Fruit fly (Drosophila melanogaster): Measurements from ENCODE around the gene Prosbeta3.

Prosbeta3 gene

DNA sequence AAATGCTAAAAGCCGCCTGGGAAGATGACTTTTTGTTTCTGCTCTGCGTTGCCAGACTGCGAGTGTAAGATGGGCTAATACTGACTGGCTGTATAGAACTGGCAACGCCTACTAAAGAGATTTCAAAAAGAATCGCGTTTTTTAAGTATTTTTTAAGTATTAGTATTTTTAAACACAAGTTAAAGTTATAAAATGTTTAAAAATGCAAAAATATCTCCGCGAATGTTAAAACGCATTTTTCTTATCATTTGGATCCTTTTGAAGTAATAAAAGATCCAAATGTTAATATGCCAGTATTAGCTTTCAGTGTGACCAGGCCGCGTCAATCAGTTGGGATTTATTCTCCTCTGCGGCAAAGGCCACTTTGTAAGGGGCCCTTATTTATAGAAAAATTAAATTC, at the start of gene Prosbeta3, which contains the start of gene Iru:
TSS of gene Prosbeta3 (minus strand) at position 98 of the 400 bp plus-strand sequence.
TSS of gene Iru (plus strand) at position 328 of the 400 bp plus-strand sequence.
- TF ChIP-seq usp (GFP tag; optimal IDR thresholded peaks at IDR 0.05) (no peak), pan (optimal IDR thresholded peaks at IDR 0.05) (no peak), CG8478 (optimal IDR thresholded peaks at IDR 0.05) (no peak)

DNA sequence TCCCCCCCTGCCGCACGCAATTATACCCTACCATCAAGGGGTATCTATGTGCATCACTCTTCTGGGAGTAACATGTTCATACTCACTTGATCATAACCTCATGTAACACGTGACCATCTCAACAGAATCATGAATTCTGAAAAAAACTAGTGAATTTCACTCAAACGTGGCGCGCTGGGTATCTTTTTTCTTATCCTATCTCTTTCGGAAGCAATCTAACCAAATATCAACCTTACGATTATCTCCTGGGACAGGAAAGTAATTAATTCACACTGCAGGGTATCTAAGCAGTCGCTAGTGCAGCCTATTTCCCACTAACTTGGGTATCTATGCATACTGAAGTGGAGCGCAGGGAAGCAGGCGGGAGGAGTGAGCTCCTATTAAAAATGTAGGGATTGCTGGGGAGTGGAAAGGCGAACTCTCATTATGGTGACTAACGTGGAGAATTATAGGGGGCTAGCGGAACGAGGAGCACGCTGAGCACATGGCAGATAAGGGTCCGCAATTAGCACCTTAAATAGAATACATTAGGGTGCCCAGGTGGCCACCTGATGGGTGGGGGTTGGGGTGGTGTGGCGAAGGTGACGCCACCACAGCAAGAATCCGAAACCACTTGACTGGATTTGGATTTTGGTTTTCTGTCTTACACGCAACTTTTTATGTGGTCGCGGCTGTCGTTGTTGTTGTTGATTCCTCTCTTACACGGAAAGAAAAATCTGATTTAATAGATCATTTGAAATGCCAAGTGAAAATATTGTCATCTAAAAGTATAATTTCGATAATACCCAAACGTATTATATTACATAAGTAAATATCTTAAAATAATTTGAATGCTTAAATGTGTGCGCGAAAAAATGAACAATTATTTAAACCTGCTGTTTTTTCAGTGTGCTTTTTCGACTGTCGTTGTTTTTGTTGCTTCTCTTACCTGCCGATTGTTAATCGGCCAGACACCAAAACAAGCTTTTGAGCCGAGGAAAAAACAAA, 49.4 kb upstream of the Prosbeta3 start:
- TF ChIP-seq EcR (GFP tag; optimal IDR thresholded peaks at IDR 0.05) (no peak), pan (optimal IDR thresholded peaks at IDR 0.05) (no peak), CG8478 (optimal IDR thresholded peaks at IDR 0.05) (no peak), Dll (optimal IDR thresholded peaks at IDR 0.05) (no peak), psq (optimal IDR thresholded peaks at IDR 0.05) (no peak), usp (GFP tag; optimal IDR thresholded peaks at IDR 0.05) (no peak)

DNA sequence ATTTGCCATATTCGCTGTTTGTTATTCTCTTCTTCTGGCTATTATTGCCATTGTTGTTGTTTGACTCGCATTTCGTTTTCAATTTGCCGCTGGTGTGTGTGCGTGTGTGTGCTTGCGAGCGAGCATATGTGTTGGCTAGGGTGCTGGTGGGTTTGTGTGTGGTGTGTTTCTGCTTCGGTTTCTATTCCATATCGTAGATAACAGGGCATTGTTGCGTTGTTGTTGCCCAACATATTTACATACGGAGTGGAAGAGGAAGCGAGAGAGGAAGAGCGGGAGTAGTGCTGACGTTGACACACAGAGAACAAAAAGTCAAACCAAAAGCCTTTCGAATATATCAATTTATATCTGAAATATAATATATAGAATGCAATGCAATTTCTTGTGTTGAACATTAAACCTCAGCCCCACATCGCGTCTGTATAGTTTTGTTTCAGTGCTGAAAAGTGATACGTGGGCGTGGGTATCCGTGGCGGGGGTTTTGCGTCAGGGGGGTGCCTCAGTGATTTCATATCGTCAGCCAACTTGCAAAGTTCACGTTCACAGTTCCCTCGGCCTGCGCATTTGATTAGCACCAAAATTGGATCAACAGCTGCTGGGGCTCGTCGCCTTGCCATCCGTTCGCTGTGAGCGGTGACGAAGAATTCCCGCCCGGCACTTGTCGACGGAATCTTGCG, 48.6 kb upstream of the Prosbeta3 start:
- TF ChIP-seq Dll (optimal IDR thresholded peaks at IDR 0.05) (peak; percentile 42), psq (optimal IDR thresholded peaks at IDR 0.05) (no peak)

DNA sequence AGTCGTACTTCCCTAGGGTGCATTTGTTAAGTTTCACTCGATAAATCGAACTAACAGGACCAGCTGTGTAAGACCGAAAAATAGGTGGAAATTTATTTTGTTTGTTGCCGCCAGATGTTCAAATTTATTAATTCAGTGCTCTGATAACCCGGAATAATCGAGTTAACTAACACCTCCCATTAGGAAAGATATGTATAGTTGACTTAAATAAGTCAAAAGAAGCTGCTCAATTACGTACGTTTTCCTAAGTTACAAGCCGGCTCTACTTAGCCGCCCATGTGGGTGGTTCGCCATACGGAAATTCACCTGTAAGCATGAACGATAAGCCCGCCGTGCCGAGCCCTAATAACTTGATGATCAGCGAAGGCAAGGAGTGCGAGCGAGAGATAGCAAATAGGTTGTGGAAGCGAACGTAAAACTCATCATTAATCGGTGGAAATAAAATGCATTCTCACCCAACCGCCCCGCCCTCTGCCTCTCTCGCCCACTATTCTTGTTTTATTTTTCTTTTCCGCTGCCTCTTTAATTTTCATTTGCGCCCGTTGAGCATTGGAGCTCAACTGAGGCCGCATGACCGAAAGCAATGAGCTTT, 47.9 kb upstream of the Prosbeta3 start:
- TF ChIP-seq usp (GFP tag; optimal IDR thresholded peaks at IDR 0.05) = no peak
- no peak for TF ChIP-seq CG8478 (optimal IDR thresholded peaks at IDR 0.05)
- peak in 1 of 2 experiments; percentile 24 for TF ChIP-seq EcR (GFP tag; optimal IDR thresholded peaks at IDR 0.05)
- TF ChIP-seq Dll (optimal IDR thresholded peaks at IDR 0.05) = no peak
- TF ChIP-seq pan (optimal IDR thresholded peaks at IDR 0.05) = no peak
- TF ChIP-seq psq (optimal IDR thresholded peaks at IDR 0.05) = no peak

DNA sequence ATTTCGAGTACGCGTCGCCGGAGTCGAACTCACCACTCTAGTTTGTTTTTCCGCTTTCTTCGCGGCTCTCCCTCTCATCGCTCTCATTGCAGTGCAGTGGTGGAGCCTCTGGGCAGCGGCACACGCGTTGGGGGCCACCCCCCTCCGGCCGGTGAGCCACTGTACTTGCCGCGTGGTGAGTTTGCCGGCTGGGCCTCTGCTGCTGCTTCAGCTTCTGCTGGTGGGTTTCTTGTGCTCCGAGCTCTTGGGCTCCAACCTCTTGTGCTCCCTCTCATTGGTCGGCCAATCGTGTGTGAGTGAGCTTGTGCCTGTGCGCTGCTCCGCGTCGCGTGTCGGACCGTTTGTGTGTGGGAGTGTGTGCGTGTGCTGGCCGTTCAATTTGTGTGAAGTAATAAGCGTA, 47.0 kb upstream of the Prosbeta3 start:
- TF ChIP-seq Dll (optimal IDR thresholded peaks at IDR 0.05) (peak; percentile 93), usp (GFP tag; optimal IDR thresholded peaks at IDR 0.05) (no peak), CG8478 (optimal IDR thresholded peaks at IDR 0.05) (no peak)

DNA sequence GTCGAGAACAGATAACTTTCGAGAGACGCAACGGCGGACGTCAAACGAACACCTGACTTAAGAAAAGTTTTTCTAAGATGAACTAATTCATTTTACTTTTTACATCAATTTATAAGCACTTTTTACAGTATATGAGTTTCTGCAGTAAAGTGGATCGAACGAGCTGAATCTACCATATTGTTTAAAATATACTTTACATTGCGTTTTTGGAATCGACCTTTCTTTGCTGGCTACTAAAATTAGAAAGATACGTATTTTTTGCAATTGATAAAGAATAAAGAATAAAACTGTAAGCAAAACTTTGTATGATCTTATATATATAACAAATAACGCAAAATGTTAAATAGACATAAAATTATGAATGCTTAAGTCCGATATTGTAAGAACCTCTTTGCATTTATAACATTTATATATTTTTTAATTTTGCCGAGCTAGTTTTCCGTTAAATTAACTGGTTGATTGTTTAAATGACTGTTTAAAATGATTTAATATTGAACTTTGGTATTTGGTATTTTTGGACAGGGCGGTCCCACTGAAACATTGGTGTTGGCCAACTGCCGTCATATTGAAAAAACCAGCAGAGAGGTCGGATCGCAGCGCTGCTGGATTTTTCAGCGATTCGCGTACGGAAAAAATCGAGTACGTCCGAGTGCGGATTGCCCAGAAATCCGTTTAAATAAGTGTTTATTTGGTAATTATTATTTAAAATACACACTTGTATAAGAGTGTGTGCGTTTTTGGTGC, 46.1 kb upstream of the Prosbeta3 start, which contains the start of gene Kdm2:
TSS of gene Kdm2 (plus strand) at position 559 of the 744 bp plus-strand sequence.
- no peak for TF ChIP-seq usp (GFP tag; optimal IDR thresholded peaks at IDR 0.05)
- TF ChIP-seq CG8478 (optimal IDR thresholded peaks at IDR 0.05) = no peak
- TF ChIP-seq Dll (optimal IDR thresholded peaks at IDR 0.05) = no peak
- TF ChIP-seq EcR (GFP tag; optimal IDR thresholded peaks at IDR 0.05) = no peak
- TF ChIP-seq pan (optimal IDR thresholded peaks at IDR 0.05) = no peak
- TF ChIP-seq psq (optimal IDR thresholded peaks at IDR 0.05) = no peak

DNA sequence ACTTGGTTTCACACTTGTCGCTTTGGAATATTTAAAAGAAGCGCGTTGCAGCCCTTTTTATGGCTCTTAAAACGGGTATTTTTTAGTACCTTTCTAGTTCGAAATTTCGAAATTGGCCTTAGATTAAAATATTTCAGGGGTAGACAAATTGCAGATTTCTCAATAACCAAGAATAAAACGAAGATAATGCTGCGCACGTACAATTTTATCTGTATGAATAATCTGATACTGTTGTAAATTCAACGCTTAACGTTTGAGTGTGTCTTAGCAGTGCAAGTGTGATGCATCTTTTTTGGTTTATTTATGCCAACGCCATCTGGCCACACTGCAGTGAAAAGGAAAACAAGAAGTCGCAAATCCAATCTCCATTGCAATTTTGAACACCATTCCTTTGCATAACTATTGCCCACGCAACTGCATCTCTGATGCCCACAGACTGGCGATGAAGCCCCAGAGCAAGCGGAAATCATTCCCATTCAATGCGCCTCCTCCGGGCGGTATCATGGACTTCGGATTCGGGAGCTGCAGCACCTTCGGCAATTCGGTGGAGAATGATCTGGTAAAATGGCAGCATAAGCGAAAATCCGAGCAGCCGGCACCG, 44.6 kb upstream of the Prosbeta3 start, which contains the start of gene Nmdmc:
TSS of gene Nmdmc (minus strand) at position 37 of the 601 bp plus-strand sequence.
- TF ChIP-seq pan (optimal IDR thresholded peaks at IDR 0.05) (no peak), EcR (GFP tag; optimal IDR thresholded peaks at IDR 0.05) (no peak), psq (optimal IDR thresholded peaks at IDR 0.05) (no peak), Dll (optimal IDR thresholded peaks at IDR 0.05) (no peak), usp (GFP tag; optimal IDR thresholded peaks at IDR 0.05) (no peak), CG8478 (optimal IDR thresholded peaks at IDR 0.05) (no peak)

DNA sequence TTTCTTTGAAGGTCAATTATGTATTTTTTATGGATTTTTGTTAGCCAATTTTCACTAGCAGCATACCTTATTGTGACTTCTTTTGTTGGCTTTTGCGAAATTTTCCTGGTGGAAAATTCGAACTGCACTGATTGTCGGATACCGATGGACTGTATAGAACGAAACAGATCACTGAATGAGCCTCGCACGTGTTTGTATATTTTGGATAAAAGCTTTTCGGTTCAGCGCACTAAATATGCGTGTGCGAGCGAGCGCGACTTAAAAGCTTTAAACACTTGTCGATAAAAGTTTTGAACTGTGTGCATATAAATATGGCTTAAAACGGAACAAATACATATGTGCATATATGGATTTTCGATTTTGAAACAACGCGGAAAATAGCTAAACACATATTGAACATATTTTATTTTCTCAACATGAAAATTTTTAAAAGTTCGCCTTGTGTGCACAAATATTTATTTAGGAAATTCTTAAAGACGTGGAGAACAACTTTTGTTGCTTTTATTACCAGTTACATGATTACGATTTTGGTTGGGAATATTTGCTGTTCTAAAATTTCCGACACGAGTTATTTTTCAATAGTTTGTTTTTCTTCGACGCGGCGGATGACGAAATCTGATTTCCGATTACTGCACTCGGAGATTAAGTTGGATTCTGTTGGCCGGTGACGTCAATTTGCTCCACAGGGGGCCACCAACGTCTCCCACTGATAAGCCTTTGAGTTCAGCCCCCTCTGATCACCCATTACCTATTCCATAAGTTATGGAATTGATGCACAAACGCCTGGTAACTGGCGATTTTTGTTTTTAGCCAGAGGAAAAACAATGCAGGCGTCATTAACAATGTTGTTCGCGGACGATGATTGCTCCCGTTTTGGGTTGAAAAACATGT, 43.3 kb upstream of the Prosbeta3 start:
- TF ChIP-seq CG8478 (optimal IDR thresholded peaks at IDR 0.05) = no peak
- TF ChIP-seq psq (optimal IDR thresholded peaks at IDR 0.05) = no peak
- TF ChIP-seq usp (GFP tag; optimal IDR thresholded peaks at IDR 0.05) = no peak
- no peak for TF ChIP-seq EcR (GFP tag; optimal IDR thresholded peaks at IDR 0.05)
- TF ChIP-seq Dll (optimal IDR thresholded peaks at IDR 0.05) = no peak
- TF ChIP-seq pan (optimal IDR thresholded peaks at IDR 0.05) = no peak

DNA sequence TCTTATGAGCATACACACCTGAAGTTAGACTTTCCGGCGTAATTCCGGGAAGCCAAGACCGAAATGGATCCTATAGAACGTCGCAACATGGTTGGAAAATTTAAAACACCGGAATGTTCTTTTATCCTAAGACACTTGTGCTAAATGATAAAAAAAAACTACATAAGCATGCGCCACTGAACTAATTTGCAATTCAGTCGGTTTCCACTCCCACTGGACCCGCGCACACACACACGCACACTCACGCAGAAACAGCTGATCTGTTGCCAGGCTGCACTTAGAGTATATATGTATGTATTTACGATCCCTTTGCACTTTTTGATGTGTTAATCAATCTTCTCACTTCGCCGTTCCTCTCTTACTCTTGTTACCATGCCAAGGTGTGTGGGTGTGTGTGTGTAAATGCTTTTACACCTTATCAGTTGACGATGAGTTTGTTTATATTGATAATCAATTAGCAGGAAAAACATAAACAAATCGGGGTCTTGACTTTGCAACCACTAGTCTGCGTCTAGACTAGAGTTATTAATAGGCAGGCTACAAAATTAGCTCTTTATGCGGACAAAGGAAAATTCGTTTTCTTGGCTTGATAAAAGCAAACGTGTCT, 42.5 kb upstream of the Prosbeta3 start, which contains the start of gene Mst85C:
TSS of gene Mst85C (plus strand) at position 180 of the 607 bp plus-strand sequence.
- TF ChIP-seq pan (optimal IDR thresholded peaks at IDR 0.05) = no peak
- no peak for TF ChIP-seq Dll (optimal IDR thresholded peaks at IDR 0.05)
- no peak for TF ChIP-seq CG8478 (optimal IDR thresholded peaks at IDR 0.05)
- no peak for TF ChIP-seq EcR (GFP tag; optimal IDR thresholded peaks at IDR 0.05)
- no peak for TF ChIP-seq usp (GFP tag; optimal IDR thresholded peaks at IDR 0.05)
- no peak for TF ChIP-seq psq (optimal IDR thresholded peaks at IDR 0.05)

Measured in whole organism.